Fruit fly (Drosophila melanogaster) whole organism, pupa: ENCODE measurements around the gene CG6136.

Experiments
- CG34367 ChIP-seq: fragments of 200-800 bp; sonication (Bioruptor generic); optimal IDR thresholded peaks from 2 replicates; lab custom pipeline; 2018; ENCODE audit warnings: missing biosample characterization, mild to moderate bottlenecking, missing genetic modification characterization
- Ets98B ChIP-seq: fragments of 200-800 bp; sonication (Bioruptor generic); IDR thresholded peaks from 2 replicates; pipeline ENCODE4 v1.3.6; 2022; ENCODE audit warnings: missing biosample characterization, missing genetic modification characterization
- Pif1B ChIP-seq: fragments of 200-800 bp; sonication (Bioruptor generic); optimal IDR thresholded peaks from 3 replicates; lab custom pipeline; 2016; ENCODE audit warnings: missing biosample characterization, missing genetic modification characterization

DNA sequence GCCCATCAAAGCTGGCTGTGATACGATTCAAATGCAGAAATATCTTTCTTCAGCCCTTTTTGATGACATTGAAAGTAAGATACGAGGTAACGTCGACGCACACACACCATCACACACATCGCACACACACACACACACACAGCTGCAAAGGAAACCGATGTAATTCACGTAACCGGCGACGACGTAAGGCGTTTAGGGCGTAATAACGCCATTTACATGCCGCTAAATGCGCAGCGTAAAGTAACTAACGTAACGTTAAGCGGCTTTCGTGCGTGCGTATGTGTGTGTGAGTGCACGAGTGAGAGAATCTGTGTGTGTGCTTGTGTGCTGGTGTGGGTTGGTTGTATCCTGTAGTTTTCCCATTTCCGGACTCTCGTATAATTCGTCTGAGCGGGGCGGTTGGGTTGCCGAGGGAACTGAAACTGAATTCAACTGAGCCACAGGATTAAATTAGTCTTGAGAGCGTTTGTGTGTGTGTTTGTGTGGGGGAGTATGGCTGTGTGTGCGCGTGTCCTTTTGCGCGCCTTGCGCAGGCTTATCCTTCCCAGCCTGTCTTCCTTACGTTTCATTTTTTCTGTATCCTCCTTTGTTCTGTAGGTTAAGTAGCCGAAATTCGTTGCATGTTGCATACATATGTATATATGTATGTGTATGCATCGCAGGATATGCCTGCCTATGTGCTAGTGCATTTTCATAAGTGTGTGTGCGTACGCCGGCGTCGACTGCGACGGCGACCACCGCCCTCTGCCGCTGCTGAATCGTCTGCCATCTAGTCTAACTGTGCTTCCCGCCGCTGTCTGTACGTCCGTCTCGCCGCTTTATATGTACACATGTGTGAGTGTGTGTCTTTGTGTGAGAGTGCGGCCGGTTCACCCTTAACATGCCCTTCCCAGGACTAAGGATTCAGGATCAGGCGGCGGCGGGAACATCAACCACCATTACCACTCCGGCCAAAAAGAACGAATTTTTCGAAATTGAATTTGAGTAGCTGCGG is 46.0 kb upstream of the CG6136 start:
- TF ChIP-seq Ets98B, result no peak
- no peak for TF ChIP-seq Pif1B (GFP tag; lab: Kevin White, UChicago)
- no peak for TF ChIP-seq CG34367 (tag; lab: Kevin White, UChicago)
